Fruit fly (Drosophila melanogaster) S2 (cell line): ENCODE measurements around the gene CG7985.

Experiments used
- CG8478 ChIP-seq: fragments of >200 bp; optimal IDR thresholded peaks from 2 replicates; lab custom pipeline; 2018
- CTCF ChIP-seq, 2 experiments: fragments of >200 bp; optimal IDR thresholded peaks; 2 replicates each; lab custom pipeline; 2018

The CG7985 gene

DNA sequence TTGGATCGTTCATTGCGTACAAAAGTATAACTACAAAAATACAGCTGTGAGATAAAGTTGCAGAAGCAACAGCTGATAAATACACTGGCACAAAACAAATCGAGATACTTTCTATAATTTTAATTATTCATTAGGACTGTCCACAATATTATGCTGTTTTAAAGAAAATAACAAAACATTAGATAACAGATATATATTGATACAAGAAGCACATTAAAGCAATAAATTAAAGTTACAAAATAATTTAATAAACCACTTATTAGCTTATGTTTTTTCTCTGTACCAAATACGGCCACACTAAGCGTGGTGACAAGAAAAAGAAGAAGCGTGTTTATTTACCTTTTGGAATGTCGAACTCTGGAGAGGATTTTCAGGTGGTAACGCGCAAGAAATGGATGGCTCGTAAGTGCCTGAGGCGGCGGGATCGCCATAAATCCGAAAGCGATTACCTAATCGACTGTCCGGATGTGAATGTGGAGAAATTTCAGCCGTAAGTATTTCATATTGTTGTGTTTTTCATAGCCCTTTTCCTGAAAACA is 20.6 kb downstream of the CG7985 start, which contains the start of the genes CG7988 and CG7183:
Gene CG7988, plus strand, starts transcription at position 316 of the 539 bp plus-strand sequence.
Gene CG7183, minus strand, starts transcription at position 489 of the 539 bp plus-strand sequence.
- TF ChIP-seq CG8478 (lab: Kevin White, UChicago), result no peak
- TF ChIP-seq CTCF (optimal IDR thresholded peaks at IDR 0.05; lab: Kevin White, UChicago), result no peak

DNA sequence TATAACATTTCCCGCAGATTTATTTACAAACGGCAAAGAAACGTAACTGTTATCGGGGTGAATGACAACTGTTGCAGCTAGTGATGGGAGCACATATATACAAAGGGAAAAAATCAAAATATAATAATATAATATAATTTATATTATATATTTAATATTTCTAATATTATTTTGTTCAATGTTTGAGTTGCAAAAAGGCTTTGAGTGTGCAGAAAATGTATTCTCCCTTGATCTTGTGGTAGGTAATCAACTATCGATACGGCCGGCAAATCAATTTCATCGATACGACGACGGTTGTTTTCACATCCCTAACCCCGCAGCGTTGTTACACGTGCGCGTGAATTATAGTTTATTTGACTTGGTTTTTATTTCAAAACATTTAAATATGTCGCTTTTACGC is 23.8 kb downstream of the CG7985 start, which contains the start of the genes mTerf5 and Non3:
Gene mTerf5, minus strand, starts transcription at position 249 of the 400 bp plus-strand sequence.
Gene Non3, plus strand, starts transcription at position 289 of the 400 bp plus-strand sequence.
- no peak for TF ChIP-seq CG8478 (lab: Kevin White, UChicago)
- no peak for TF ChIP-seq CTCF (optimal IDR thresholded peaks at IDR 0.05; lab: Kevin White, UChicago)

DNA sequence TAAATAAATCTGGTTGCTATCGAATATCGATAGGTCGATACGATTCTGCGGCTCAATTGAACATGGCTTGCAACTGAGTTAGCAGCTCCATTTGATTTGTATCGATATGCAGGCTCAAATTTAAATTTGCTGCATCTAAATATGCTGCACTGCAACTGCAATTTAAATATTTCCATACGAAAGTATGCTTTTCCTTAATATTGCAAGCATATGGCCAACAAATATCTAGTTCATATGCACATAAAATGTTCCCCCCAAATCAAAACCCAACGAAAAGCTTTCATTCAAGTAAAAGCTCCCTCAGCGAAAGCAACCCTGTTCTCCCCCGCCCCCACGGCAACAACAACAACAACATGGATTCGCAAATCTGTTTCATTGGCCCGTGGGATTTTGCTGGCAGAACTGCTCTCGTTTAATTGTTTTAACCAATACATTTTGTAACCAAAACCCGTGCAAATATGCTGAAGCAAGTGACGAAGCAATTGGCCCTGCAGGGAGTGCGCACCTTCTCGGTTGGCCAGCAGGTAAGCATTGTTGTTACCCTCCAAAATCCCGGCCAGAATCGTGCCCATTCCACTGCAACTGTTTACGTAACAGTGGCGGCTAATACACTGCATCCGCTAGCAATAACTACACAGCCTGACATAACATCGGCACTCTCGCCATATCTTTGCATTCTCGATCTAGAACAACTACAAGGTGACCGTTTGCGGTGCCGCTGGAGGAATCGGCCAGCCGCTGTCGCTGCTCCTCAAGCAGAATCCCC is 26.6 kb downstream of the CG7985 start, which contains the start of the genes CG7168 and Mdh2:
Gene CG7168, minus strand, starts transcription at position 40 of the 766 bp plus-strand sequence.
Gene Mdh2, plus strand, starts transcription at position 354 of the 766 bp plus-strand sequence.
- TF ChIP-seq CG8478 (lab: Kevin White, UChicago) (no peak), CTCF (optimal IDR thresholded peaks at IDR 0.05; lab: Kevin White, UChicago) (no peak)

DNA sequence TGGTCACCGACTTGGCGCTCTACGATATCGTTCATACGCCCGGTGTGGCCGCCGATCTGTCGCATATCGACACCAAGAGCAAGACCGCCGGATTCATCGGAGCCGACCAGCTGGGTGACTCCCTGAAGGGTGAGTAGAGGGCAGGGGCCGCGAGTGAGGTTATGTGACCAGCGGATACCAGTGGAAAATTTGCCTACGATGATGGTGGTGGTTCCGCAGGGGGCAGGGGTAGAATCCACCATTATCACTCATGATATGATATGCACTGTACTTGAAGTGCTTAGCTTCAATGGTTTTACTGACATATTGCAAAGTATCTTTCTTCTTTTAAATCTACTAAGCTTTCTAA is 27.1 kb downstream of the CG7985 start:
- TF ChIP-seq CG8478 (lab: Kevin White, UChicago) (no peak), CTCF (optimal IDR thresholded peaks at IDR 0.05; lab: Kevin White, UChicago) (no peak)

DNA sequence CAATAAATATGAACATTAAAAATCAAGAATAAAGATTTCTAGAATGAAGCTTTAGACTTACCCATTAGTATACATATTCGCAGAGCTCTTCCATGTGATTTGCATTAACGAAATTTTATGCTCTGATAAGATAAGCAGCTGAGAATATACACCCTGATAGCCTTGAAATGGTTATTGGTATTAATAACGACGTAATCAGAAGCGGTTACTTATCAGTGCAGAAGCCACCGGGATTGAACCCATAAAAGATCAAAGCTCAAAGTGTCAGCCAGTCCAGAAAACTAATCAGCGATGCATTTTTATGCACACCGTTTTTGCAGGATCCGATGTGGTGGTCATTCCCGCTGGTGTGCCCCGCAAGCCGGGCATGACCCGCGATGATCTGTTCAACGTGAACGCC is 27.7 kb downstream of the CG7985 start:
- no peak for TF ChIP-seq CTCF (optimal IDR thresholded peaks at IDR 0.05; lab: Kevin White, UChicago)
- no peak for TF ChIP-seq CG8478 (lab: Kevin White, UChicago)

DNA sequence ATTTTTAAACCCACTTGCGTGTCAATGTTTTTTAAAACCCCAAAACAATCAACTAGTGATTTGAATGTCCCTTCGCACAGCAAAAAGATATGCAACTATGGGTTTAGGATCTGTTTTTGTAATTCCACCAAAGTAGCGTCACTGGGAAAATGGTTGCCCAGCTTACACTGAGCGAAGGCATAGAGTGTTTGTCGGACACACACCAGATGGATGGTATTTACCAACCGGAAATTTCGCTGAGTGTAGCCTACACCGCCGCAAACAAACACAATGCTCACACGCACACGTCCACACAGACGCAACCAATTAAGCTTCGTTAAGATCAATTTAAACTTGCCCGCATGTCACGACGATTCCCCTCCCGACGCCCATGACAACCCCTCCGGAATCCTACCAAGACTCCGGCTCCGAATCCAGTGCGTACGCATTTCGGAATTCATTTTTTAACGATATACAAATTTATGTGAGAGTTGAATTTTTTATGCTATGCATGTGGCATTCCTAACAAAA is 29.1 kb downstream of the CG7985 start:
- TF ChIP-seq CTCF (optimal IDR thresholded peaks at IDR 0.05; lab: Kevin White, UChicago) (no peak), CG8478 (lab: Kevin White, UChicago) (no peak)

DNA sequence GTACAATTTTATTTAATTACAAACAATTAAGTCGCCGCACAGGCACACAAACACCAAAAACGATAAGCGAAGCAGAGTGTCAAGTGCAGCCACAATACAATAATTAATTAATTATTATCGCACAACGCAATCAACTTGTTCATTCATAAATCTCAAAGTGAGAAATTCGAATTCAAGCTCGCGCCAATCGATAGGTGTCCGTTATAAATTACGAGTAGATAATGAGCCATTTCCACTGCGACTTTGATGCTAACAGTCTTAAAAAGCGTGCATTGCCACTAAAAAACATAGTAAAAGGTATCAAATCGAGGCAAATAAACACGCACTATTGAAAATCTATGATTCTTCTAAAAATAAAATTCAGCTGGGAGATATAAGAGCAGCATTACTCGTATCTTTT is 30.6 kb downstream of the CG7985 start:
- TF ChIP-seq CG8478 (lab: Kevin White, UChicago) (no peak), CTCF (optimal IDR thresholded peaks at IDR 0.05; lab: Kevin White, UChicago) (no peak)

DNA sequence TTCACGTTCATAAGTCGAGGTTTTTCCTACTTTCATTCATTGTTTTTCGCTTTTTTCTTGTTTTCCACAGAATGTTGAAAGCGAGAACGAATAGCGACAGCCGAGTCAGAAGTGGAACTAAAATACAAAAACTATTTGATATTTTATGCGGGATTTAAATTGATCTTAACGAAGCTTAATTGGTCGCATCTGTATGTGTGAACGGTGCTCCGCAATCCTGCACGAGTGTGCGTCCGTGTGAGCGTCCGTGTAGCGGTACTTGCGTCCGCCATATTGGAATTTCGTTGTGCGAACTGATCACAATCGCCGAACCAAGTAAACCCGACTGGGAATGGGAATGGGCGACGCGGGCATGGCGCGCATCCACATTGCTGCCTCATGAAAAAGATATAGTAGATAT is 32.5 kb downstream of the CG7985 start:
- TF ChIP-seq CG8478 (lab: Kevin White, UChicago) (no peak), CTCF (optimal IDR thresholded peaks at IDR 0.05; lab: Kevin White, UChicago) (no peak)

DNA sequence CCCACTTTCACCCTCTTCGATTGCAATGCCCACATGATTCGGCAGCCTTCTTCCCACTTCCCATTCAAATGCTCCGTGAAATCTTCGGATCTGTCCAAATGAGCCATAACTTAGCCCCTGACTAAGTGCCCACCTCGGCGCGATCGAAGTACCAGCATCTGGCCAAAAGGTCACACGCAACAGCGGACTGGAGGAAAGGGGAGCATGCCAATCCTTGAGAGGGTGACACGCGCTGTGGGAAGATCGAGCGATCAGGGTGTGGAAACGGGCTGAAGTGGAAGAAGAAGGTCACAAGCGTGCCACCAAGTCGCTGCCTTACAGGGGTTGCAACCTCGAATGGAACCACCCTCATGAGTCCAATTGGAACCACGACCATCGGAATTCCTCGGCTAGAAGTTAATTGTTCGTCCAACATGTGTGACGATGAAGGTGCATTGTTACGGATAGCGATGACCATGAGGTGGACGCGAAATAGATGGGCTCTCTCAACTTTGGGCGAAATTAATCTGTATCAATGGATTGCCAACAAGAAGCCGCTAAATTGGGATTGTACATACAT is 35.1 kb downstream of the CG7985 start:
- no peak for TF ChIP-seq CG8478 (lab: Kevin White, UChicago)
- TF ChIP-seq CTCF (optimal IDR thresholded peaks at IDR 0.05; lab: Kevin White, UChicago), result no peak

DNA sequence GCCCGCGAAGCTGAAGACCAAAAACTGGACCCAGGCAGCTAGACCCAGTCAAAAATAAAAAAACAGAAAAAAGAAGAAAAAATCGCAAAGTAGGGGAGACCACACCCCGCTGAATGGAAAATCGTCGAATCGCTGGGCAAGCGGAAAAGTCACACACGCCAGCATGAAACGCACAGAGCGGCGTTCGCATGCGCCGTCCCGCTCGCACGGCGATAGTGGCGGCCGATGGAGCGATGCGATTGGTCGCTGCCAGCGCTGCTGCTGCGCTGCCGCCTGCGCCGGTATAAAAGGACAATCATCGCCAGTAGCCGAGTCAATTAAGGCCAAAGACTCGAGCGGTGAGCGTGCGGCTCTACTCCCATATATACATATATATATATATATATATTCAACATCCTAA is 36.2 kb downstream of the CG7985 start, which contains the start of gene repo:
Gene repo, plus strand, starts transcription at position 314 of the 400 bp plus-strand sequence.
- no peak for TF ChIP-seq CG8478 (lab: Kevin White, UChicago)

DNA sequence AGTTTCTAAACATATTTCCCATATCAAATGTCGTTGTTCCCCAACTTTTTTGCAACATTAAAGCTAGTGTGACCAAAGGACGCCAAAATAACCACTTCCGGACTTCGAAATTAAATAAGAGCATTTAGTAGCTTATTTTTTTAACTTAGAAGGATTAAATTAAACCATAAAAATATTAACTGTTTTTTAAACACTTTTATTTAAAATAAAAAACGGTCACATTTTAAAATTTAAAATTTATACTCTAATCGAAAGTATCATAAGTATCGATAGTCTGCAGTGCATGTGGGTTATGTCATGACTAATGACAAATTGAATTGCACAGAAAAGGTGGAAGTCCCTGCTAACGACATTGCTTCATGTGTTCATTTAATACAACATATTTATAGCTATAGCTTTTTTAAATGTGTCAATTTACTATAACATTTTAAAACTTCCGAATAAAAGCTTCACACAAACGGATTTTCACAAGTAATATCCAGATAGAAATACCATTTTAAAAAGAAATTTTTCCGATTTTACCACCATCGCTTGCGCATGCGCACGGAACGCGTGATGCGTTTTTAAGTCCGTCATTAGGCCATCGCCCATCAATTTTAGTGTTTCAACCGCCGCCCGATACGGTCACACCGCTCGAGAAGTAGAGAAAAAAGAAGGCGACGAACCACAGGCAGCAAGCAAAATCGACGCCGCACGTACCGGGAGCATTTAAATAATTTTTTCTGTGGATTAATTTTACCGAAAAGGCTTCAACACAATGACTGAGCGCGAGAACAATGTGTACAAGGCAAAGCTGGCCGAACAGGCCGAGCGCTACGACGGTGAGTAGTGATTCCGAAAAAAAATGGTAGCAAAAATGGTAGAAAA is 42.7 kb downstream of the CG7985 start, which contains the start of the genes CG7156 and 14-3-3epsilon:
Gene CG7156, minus strand, starts transcription at position 71 of the 867 bp plus-strand sequence.
Gene 14-3-3epsilon, plus strand, starts transcription at position 443 of the 867 bp plus-strand sequence.
- TF ChIP-seq CTCF (optimal IDR thresholded peaks at IDR 0.05; lab: Kevin White, UChicago) (peak in 1 of 2 experiments; percentile 8), CG8478 (lab: Kevin White, UChicago) (no peak)

DNA sequence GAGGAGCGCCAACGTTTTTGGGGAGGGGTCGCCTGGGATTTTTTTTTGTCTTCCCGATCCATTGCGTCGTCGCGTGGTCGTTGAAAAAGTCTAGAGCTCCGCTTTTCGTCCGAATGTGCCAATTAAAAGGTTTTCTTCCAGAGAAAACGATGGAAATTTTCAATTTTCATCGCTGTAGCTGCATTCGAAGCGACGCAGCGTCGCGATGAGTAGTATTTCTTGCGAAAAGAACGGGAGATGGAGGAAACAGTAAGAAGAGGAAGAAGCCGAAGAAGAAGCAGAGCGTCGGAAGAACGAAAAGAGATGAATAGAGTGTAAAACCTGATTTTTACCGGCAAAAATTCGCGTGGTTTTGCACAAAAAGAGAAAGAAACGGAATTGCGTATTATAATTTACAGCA is 43.3 kb downstream of the CG7985 start:
- TF ChIP-seq CG8478 (lab: Kevin White, UChicago) (no peak), CTCF (optimal IDR thresholded peaks at IDR 0.05; lab: Kevin White, UChicago) (no peak)

DNA sequence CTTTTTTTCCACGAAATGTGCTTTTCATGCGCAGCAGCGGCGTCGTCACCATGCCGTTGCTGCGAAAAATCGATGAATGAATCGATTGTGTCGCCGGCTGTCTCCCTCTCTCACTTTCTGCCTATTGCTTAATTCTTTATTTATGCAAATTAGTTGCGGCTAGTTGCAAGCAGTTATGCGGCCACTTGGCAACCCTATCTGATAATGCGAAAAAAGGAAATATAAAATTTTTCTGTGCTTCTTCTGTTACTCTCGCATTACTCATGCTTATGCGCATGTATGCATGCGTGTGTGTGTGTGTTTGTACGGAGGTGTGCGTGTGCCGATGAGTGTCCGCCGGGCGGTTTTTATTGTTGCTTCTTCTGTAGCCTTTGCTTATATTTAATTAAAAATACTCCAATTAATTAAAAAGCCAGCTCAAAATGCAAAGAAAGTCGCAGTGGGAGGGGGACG is 44.1 kb downstream of the CG7985 start:
- TF ChIP-seq CG8478 (lab: Kevin White, UChicago) (no peak), CTCF (optimal IDR thresholded peaks at IDR 0.05; lab: Kevin White, UChicago) (no peak)
